Worm (Caenorhabditis elegans) whole organism, late embryonic: Measurements from ENCODE around the gene Y73C8C.12.

Source experiments
- K09A11.1 ChIP-seq: sonication (generic microtip); optimal IDR thresholded peaks from 2 replicates; lab custom pipeline; 2017; ENCODE audit warnings: antibody characterized with exemption, mild to moderate bottlenecking, missing genetic modification characterization, missing compliant biosample characterization; ENCODE audit not compliant: insufficient read depth
- dmd-4 ChIP-seq: sonication (generic microtip); optimal IDR thresholded peaks from 2 replicates; lab custom pipeline; 2016; ENCODE audit warnings: borderline replicate concordance, missing genetic modification characterization, missing compliant biosample characterization
- dve-1 ChIP-seq: sonication (generic microtip); optimal IDR thresholded peaks from 2 replicates; lab custom pipeline; 2017; ENCODE audit warnings: antibody characterized with exemption, mild to moderate bottlenecking, missing genetic modification characterization, missing compliant biosample characterization
- lin-11 ChIP-seq: fragments of 200-800 bp; sonication (Bioruptor generic); optimal IDR thresholded peaks from 2 replicates; lab custom pipeline; 2018; ENCODE audit warnings: mild to moderate bottlenecking, missing genetic modification characterization, missing compliant biosample characterization
- nfya-1 ChIP-seq: sonication (generic microtip); optimal IDR thresholded peaks from 2 replicates; lab custom pipeline; 2017; ENCODE audit warnings: missing genetic modification characterization, mild to moderate bottlenecking, missing compliant biosample characterization, antibody characterized with exemption, moderate library complexity
- pag-3 ChIP-seq: sonication (generic microtip); optimal IDR thresholded peaks from 2 replicates; lab custom pipeline; 2016; ENCODE audit warnings: missing compliant biosample characterization, missing genetic modification characterization, borderline replicate concordance
- rnt-1 ChIP-seq: sonication (generic microtip); optimal IDR thresholded peaks from 2 replicates; lab custom pipeline; 2016; ENCODE audit warnings: missing genetic modification characterization, missing compliant biosample characterization
- sox-2 ChIP-seq: fragments of 200-800 bp; sonication (Bioruptor generic); IDR thresholded peaks from 2 replicates; pipeline ENCODE4 v1.3.6; 2022; ENCODE audit warnings: missing genetic modification reagents, missing genetic modification characterization, missing compliant biosample characterization
- ztf-16 ChIP-seq: sonication (generic microtip); optimal IDR thresholded peaks from 2 replicates; lab custom pipeline; 2017; ENCODE audit warnings: missing genetic modification characterization, missing compliant biosample characterization

- no peak for TF ChIP-seq dve-1 (tag; lab: Kevin White, UChicago)
- TF ChIP-seq K09A11.1 (tag; lab: Kevin White, UChicago), result no peak
- TF ChIP-seq dmd-4, result no peak
- TF ChIP-seq pag-3 (tag; lab: Kevin White, UChicago), result no peak
- no peak for TF ChIP-seq ztf-16
- TF ChIP-seq nfya-1 (tag; lab: Kevin White, UChicago), result no peak
- no peak for TF ChIP-seq rnt-1
- no peak for TF ChIP-seq sox-2
- no peak for TF ChIP-seq lin-11 (tag; lab: Kevin White, UChicago)
Observed at ce11 chrV:3122403-3122802, 2.6 kb upstream of the Y73C8C.12 start.
